Worm (Caenorhabditis elegans) whole organism, midembryonic: Measurements from ENCODE around the gene B0303.7.

Experiments
- cog-1 ChIP-seq: sonication (generic microtip); optimal IDR thresholded peaks from 2 replicates; lab custom pipeline; 2016; ENCODE audit warnings: missing genetic modification characterization, missing compliant biosample characterization
- flt-1 ChIP-seq: fragments of 200-800 bp; sonication (Bioruptor generic); IDR thresholded peaks from 2 replicates; pipeline ENCODE4 v1.3.6; 2022; ENCODE audit warnings: missing genetic modification characterization, missing compliant biosample characterization
- ztf-29 ChIP-seq: fragments of 200-800 bp; sonication (Bioruptor generic); IDR thresholded peaks from 2 replicates; pipeline ENCODE4 v1.3.6; 2022; ENCODE audit warnings: missing genetic modification reagents, missing genetic modification characterization, missing compliant biosample characterization

DNA sequence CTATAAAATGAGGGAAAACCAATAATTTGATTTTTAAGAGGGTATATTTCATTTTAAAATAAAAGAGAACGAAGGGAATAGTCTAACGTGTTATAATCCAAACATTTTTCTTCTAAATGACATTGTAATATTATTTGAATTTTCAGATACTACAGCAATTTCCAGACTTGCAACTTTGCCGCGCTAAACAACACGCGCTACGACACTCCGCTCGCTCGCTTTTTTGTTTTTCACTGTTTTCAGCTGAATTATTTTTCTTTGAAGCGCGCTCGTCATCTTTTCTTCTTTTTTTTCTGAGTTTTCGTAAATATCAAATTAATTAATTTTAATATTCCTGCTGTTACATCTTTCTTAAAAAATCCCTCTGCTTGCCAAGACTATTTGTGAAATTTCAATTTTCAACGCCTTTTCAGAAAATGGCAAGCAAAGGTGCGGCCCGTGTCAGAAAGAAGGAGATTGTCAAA lies 23.8 kb downstream of the B0303.7 start, which contains the start of gene mrpl-11:
- TF ChIP-seq ztf-29 (GFP tag; lab: Robert Waterston, UW), result no peak
- no peak for TF ChIP-seq cog-1
- TF ChIP-seq flt-1 (GFP tag; lab: Robert Waterston, UW), result no peak
